Fruit fly (Drosophila melanogaster): ENCODE measurements around the gene CG15535.

The CG15535 gene

dm6 chr3R:30413795-30414194 lies 9.9 kb downstream of the CG15535 start (continued):
- TF ChIP-seq bcd (GFP tag; optimal IDR thresholded peaks at IDR 0.05): peak; percentile 31
- TF ChIP-seq Myb (GFP tag; optimal IDR thresholded peaks at IDR 0.05): peak; percentile 21
- TF ChIP-seq CG10267 (tag; optimal IDR thresholded peaks at IDR 0.05): peak; percentile 46
- TF ChIP-seq Trl (optimal IDR thresholded peaks at IDR 0.05): no peak
- TF ChIP-seq Trl (GFP tag; optimal IDR thresholded peaks at IDR 0.05): peak; percentile 11
- no peak for TF ChIP-seq Bteb2 (GFP tag; optimal IDR thresholded peaks at IDR 0.05)
- TF ChIP-seq CG13624 (GFP tag; optimal IDR thresholded peaks at IDR 0.05): no peak
- TF ChIP-seq ATbp (GFP tag; optimal IDR thresholded peaks at IDR 0.05): peak; percentile 49
- TF ChIP-seq CG11456 (GFP tag; IDR thresholded peaks at IDR 0.05): peak; percentile 61; the same call in 1 of the 3 replicates
- TF ChIP-seq BtbVII (GFP tag; optimal IDR thresholded peaks at IDR 0.05): no peak
- peak; percentile 43 for TF ChIP-seq ewg (GFP tag; optimal IDR thresholded peaks at IDR 0.05)
- TF ChIP-seq CG32532 (GFP tag; IDR thresholded peaks at IDR 0.05): peak; percentile 42; the same call in 1 of the 2 replicates
- TF ChIP-seq crc (GFP tag; optimal IDR thresholded peaks at IDR 0.05): no peak
- peak; percentile 51; the same call in 1 of the 2 replicates for TF ChIP-seq ttk (GFP tag; IDR thresholded peaks at IDR 0.05)
- peak; percentile 90 for TF ChIP-seq Med (GFP tag)
- peak; percentile 41 for TF ChIP-seq CG10654 (GFP tag; optimal IDR thresholded peaks at IDR 0.05)
- no peak for TF ChIP-seq Opbp (GFP tag; IDR thresholded peaks at IDR 0.05; ENCODE audit: partially characterized antibody)
- TF ChIP-seq HLH54F (GFP tag; optimal IDR thresholded peaks at IDR 0.05): no peak
- no peak for TF ChIP-seq CrebB (tag; optimal IDR thresholded peaks at IDR 0.05)
- peak; percentile 50; the same call in 2 of the 3 replicates for TF ChIP-seq CG17361 (GFP tag; IDR thresholded peaks at IDR 0.05)
- TF ChIP-seq Eip74EF (GFP tag; optimal IDR thresholded peaks at IDR 0.05): peak in 1 of 2 experiments; percentile 29
- TF ChIP-seq gcm2 (GFP tag; optimal IDR thresholded peaks at IDR 0.05): no peak
- TF ChIP-seq z (GFP tag; IDR thresholded peaks at IDR 0.05): no peak
- TF ChIP-seq ara (GFP tag; IDR thresholded peaks at IDR 0.05): peak; percentile 81
- no peak for TF ChIP-seq CG9437 (GFP tag; optimal IDR thresholded peaks at IDR 0.05)
- peak; percentile 71 for TF ChIP-seq CG17328 (GFP tag; IDR thresholded peaks at IDR 0.05)
- no peak for TF ChIP-seq trh (GFP tag; optimal IDR thresholded peaks at IDR 0.05)
- TF ChIP-seq Jarid2 (GFP tag; optimal IDR thresholded peaks at IDR 0.05): no peak
- TF ChIP-seq gce (GFP tag; IDR thresholded peaks at IDR 0.05): peak; percentile 76; the same call in 2 of the 3 replicates
- TF ChIP-seq sisA (GFP tag; IDR thresholded peaks at IDR 0.05): peak; percentile 38
- no peak for TF ChIP-seq org-1 (GFP tag; optimal IDR thresholded peaks at IDR 0.05)
- peak; percentile 53; the same call in 1 of the 3 replicates for TF ChIP-seq CG11695 (GFP tag; IDR thresholded peaks at IDR 0.05)
- TF ChIP-seq CG8944 (GFP tag; optimal IDR thresholded peaks at IDR 0.05): peak; percentile 39
- TF ChIP-seq CG14050 (GFP tag; IDR thresholded peaks at IDR 0.05): no peak
- no peak for TF ChIP-seq cad (GFP tag; optimal IDR thresholded peaks at IDR 0.05)
- no peak for TF ChIP-seq Sin3A (optimal IDR thresholded peaks at IDR 0.05)
- peak; percentile 45 for TF ChIP-seq Sox100B (GFP tag; optimal IDR thresholded peaks at IDR 0.05)
- TF ChIP-seq CG18764 (GFP tag; optimal IDR thresholded peaks at IDR 0.05): peak; percentile 44
- TF ChIP-seq CoRest (tag; optimal IDR thresholded peaks at IDR 0.05): peak; percentile 36
- TF ChIP-seq Fer3 (tag; optimal IDR thresholded peaks at IDR 0.05): peak; percentile 38
- TF ChIP-seq Dip2 (GFP tag; IDR thresholded peaks at IDR 0.05): no peak
- peak; percentile 20 for TF ChIP-seq scrt (GFP tag; optimal IDR thresholded peaks at IDR 0.05)
- peak; percentile 70 for TF ChIP-seq gem (tag; optimal IDR thresholded peaks at IDR 0.05)
- TF ChIP-seq Sox102F (GFP tag; optimal IDR thresholded peaks at IDR 0.05): peak; percentile 73
- TF ChIP-seq Antp (GFP tag; optimal IDR thresholded peaks at IDR 0.05): peak; percentile 9
- TF ChIP-seq Hr3 (GFP tag; optimal IDR thresholded peaks at IDR 0.05): no peak
- TF ChIP-seq Gug (GFP tag; IDR thresholded peaks at IDR 0.05): 0 out of 4 replicates have a peak, but pooled peaks have one; percentile 1
- peak; percentile 10 for TF ChIP-seq CG18619 (GFP tag; optimal IDR thresholded peaks at IDR 0.05)
- no peak for TF ChIP-seq zfh2 (GFP tag; optimal IDR thresholded peaks at IDR 0.05)
- TF ChIP-seq CG31388 (GFP tag; optimal IDR thresholded peaks at IDR 0.05): no peak
- peak; percentile 48 for TF ChIP-seq Xbp1 (GFP tag; optimal IDR thresholded peaks at IDR 0.05)
- TF ChIP-seq hbn (GFP tag; IDR thresholded peaks at IDR 0.05; ENCODE audit: partially characterized antibody): no peak

Measured in whole organism, embryonic.